Fruit fly (Drosophila melanogaster): ENCODE results near the gene Ufd4.

DNA sequence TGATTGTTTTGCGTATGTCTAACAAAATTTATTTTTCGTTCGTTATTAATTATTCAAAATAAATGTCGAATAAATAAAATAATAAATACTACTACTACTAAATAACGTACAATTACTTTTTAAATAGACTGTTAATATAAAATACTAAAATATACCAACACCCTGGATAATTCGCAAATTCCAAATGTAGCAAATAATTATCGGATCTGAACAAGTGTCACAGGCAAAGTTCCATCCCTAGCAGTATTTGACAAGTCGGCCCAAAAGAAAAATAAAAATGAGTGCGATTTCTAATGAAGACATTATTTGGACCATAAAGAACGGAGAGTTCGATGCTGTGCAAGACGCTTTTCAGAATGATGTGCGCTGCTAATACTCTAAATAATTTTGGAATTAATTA is 49.2 kb upstream of the Ufd4 start, which contains the start of gene CG31715:
- TF ChIP-seq psq (optimal IDR thresholded peaks at IDR 0.05) (no peak), usp (GFP tag; optimal IDR thresholded peaks at IDR 0.05) (no peak), CG8478 (optimal IDR thresholded peaks at IDR 0.05) (no peak)

Data from whole organism.